ENCODE assay signal across 1 fruit fly cellular context in the genomic region with DNA sequence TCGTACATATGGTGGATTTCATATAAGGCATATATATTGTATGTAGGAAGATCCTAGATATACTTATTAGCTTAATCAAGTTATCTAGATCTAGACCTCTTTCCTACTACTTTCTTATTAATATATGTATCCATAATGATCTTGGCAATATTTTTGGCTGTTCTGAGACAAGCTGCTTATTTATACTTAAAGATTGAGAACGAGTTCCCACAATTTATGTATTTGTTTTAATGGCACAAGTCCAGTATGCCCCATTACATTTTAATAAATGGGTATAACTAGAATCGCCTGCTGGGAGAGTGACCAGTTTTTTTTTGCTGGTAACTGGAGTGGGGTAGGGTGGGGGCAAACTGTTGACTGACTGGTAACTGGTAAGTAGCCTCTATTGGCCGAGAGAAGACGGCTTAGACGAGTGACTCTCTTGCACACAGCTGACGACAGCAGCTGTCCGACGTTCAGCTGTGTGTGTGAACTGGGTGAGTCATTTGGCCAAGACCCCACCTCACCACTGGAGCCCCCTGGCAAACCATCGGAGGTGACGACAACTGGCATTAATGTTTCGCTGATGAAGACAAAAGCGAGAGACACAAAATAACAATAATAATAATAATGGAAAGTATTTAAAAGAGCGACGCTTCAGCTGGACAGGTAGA.
TF ChIP-seq lines count a peak whose summit lies in the region.

No protein-coding gene starts in this region.

TF ChIP-seq in whole organism, embryonic, 481 proteins besides CTCF, POLR2A, EP300 and RAD21 (continued from another document):
- TF ChIP-seq CG6791 (GFP tag; IDR thresholded peaks at IDR 0.05; lab: Robert Waterston, UW; ENCODE audit: partially characterized antibody): 0 out of 3 replicates have a peak, but pooled peaks have one; percentile 8
- TF ChIP-seq CG16863 (GFP tag; optimal IDR thresholded peaks at IDR 0.05; lab: Kevin White, UChicago): no peak
- no peak for TF ChIP-seq repo (GFP tag; optimal IDR thresholded peaks at IDR 0.05; lab: Kevin White, UChicago)
- TF ChIP-seq bigmax (GFP tag; optimal IDR thresholded peaks at IDR 0.05; lab: Kevin White, UChicago): no peak
- TF ChIP-seq oc (tag; optimal IDR thresholded peaks at IDR 0.05; lab: Kevin White, UChicago): peak; percentile 23
- no peak for TF ChIP-seq D19A (tag; optimal IDR thresholded peaks at IDR 0.05; lab: Kevin White, UChicago)
- no peak for TF ChIP-seq CG30431 (GFP tag; optimal IDR thresholded peaks at IDR 0.05; lab: Kevin White, UChicago)
- TF ChIP-seq Xrp1 (GFP tag; IDR thresholded peaks at IDR 0.05; lab: Robert Waterston, UW): peak; percentile 16; the same call in 1 of the 2 replicates
- no peak for TF ChIP-seq CG43689 (GFP tag; IDR thresholded peaks at IDR 0.05; lab: Robert Waterston, UW)
- no peak for TF ChIP-seq al (GFP tag; IDR thresholded peaks at IDR 0.05; lab: Robert Waterston, UW)
- TF ChIP-seq MBD-R2 (GFP tag; IDR thresholded peaks at IDR 0.05; lab: Robert Waterston, UW): no peak
- no peak for TF ChIP-seq corto (GFP tag; optimal IDR thresholded peaks at IDR 0.05; lab: Kevin White, UChicago)
- TF ChIP-seq cas (GFP tag; IDR thresholded peaks at IDR 0.05; lab: Robert Waterston, UW): no peak
- TF ChIP-seq Drgx (GFP tag; IDR thresholded peaks at IDR 0.05; lab: Robert Waterston, UW): 0 out of 2 replicates have a peak, but pooled peaks have one; percentile 23
- no peak for TF ChIP-seq CG17802 (tag; optimal IDR thresholded peaks at IDR 0.05; lab: Kevin White, UChicago)
- TF ChIP-seq cg (GFP tag; optimal IDR thresholded peaks at IDR 0.05; lab: Kevin White, UChicago): peak; percentile 65
- peak in 1 of 2 experiments; percentile 4 for TF ChIP-seq Eip74EF (GFP tag; optimal IDR thresholded peaks at IDR 0.05; lab: Kevin White, UChicago)
- no peak for TF ChIP-seq CG2712 (tag; optimal IDR thresholded peaks at IDR 0.05; lab: Kevin White, UChicago)
- no peak for TF ChIP-seq Hr39 (optimal IDR thresholded peaks at IDR 0.05; lab: Kevin White, UChicago)
- TF ChIP-seq CG10565 (GFP tag; optimal IDR thresholded peaks at IDR 0.05; lab: Kevin White, UChicago): no peak
- TF ChIP-seq nau (GFP tag; optimal IDR thresholded peaks at IDR 0.05; lab: Kevin White, UChicago): no peak
- TF ChIP-seq CG10543 (GFP tag; optimal IDR thresholded peaks at IDR 0.05; lab: Kevin White, UChicago): peak; percentile 15
- peak; percentile 17; the same call in 2 of the 3 replicates for TF ChIP-seq row (GFP tag; IDR thresholded peaks at IDR 0.05; lab: Robert Waterston, UW)
- no peak for TF ChIP-seq NK7.1 (GFP tag; optimal IDR thresholded peaks at IDR 0.05; lab: Kevin White, UChicago)
- no peak for TF ChIP-seq CG1603 (tag; optimal IDR thresholded peaks at IDR 0.05; lab: Kevin White, UChicago)
- TF ChIP-seq Dek (tag; optimal IDR thresholded peaks at IDR 0.05; lab: Kevin White, UChicago): no peak
- no peak for TF ChIP-seq vnd (GFP tag; IDR thresholded peaks at IDR 0.05; lab: Robert Waterston, UW; ENCODE audit: partially characterized antibody)
- TF ChIP-seq p53 (GFP tag; optimal IDR thresholded peaks at IDR 0.05; lab: Kevin White, UChicago): no peak
- no peak for TF ChIP-seq unpg (GFP tag; optimal IDR thresholded peaks at IDR 0.05; lab: Kevin White, UChicago)
- no peak for TF ChIP-seq CG7928 (GFP tag; optimal IDR thresholded peaks at IDR 0.05; lab: Kevin White, UChicago)
- TF ChIP-seq Dip2 (GFP tag; IDR thresholded peaks at IDR 0.05; lab: Robert Waterston, UW): no peak
- TF ChIP-seq Ravus (GFP tag; IDR thresholded peaks at IDR 0.05; lab: Robert Waterston, UW): no peak
- no peak for TF ChIP-seq gsb-n (tag; optimal IDR thresholded peaks at IDR 0.05; lab: Kevin White, UChicago)
- no peak for TF ChIP-seq CG12219 (GFP tag; optimal IDR thresholded peaks at IDR 0.05; lab: Kevin White, UChicago)
- TF ChIP-seq H15 (GFP tag; IDR thresholded peaks at IDR 0.05; lab: Robert Waterston, UW): no peak
- TF ChIP-seq NFAT (GFP tag; IDR thresholded peaks at IDR 0.05; lab: Robert Waterston, UW): peak; percentile 47
- TF ChIP-seq CG12236 (GFP tag; optimal IDR thresholded peaks at IDR 0.05; lab: Kevin White, UChicago): no peak
- no peak for TF ChIP-seq CG11247 (GFP tag; IDR thresholded peaks at IDR 0.05; lab: Robert Waterston, UW)
- no peak for TF ChIP-seq br (optimal IDR thresholded peaks at IDR 0.05; lab: Kevin White, UChicago)
- no peak; the same call in 1 of the 2 replicates for TF ChIP-seq Rfx (GFP tag; IDR thresholded peaks at IDR 0.05; lab: Robert Waterston, UW)
- no peak for TF ChIP-seq lbe (GFP tag; optimal IDR thresholded peaks at IDR 0.05; lab: Kevin White, UChicago)
- TF ChIP-seq kay (GFP tag; optimal IDR thresholded peaks at IDR 0.05; lab: Kevin White, UChicago): peak; percentile 79
- peak; percentile 3 for TF ChIP-seq sens (GFP tag; lab: Kevin White, UChicago)
- TF ChIP-seq chif (GFP tag; optimal IDR thresholded peaks at IDR 0.05; lab: Kevin White, UChicago): no peak
- TF ChIP-seq CG13287 (GFP tag; IDR thresholded peaks at IDR 0.05; lab: Robert Waterston, UW; ENCODE audit: partially characterized antibody): no peak
- no peak for TF ChIP-seq en (GFP tag; optimal IDR thresholded peaks at IDR 0.05; lab: Kevin White, UChicago)
- TF ChIP-seq Optix (GFP tag; IDR thresholded peaks at IDR 0.05; lab: Robert Waterston, UW): no peak
